Worm (Caenorhabditis elegans) whole organism, L1 larva: ENCODE measurements around the gene pcp-1.

Experiments
- C04F5.9 ChIP-seq: sonication (generic microtip); optimal IDR thresholded peaks from 2 replicates; lab custom pipeline; 2016; ENCODE audit warnings: missing genetic modification characterization, missing compliant biosample characterization
- aha-1 ChIP-seq: fragments of 150-350 bp; optimal IDR thresholded peaks from 2 replicates; lab custom pipeline; 2014; ENCODE audit warnings: missing biosample characterization, missing genetic modification characterization
- alr-1 ChIP-seq: fragments of 200-800 bp; sonication (Bioruptor generic); optimal IDR thresholded peaks from 2 replicates; lab custom pipeline; 2018; ENCODE audit warnings: borderline replicate concordance, mild to moderate bottlenecking, missing genetic modification characterization, missing compliant biosample characterization
- ama-1 ChIP-seq: fragments of 150-350 bp; optimal IDR thresholded peaks from 2 replicates; lab custom pipeline; 2014
- blmp-1 ChIP-seq: fragments of 150-350 bp; optimal IDR thresholded peaks from 2 replicates; lab custom pipeline; 2014; ENCODE audit warnings: missing biosample characterization, missing genetic modification characterization
- ceh-8 ChIP-seq: fragments of 200-800 bp; sonication (Bioruptor generic); optimal IDR thresholded peaks from 2 replicates; lab custom pipeline; 2018; ENCODE audit warnings: mild to moderate bottlenecking, missing genetic modification characterization, moderate library complexity, missing compliant biosample characterization
- ceh-82 ChIP-seq, 3 experiments: fragments of 150-350 bp in 1 of 3; sonication (generic microtip) in 2 of 3; optimal IDR thresholded peaks; 2 replicates each; lab custom pipeline; 2014 to 2017; ENCODE audit warnings: missing biosample characterization in 3 of 3, missing genetic modification characterization in 3 of 3
- efl-1 ChIP-seq, 4 experiments: fragments of 150-350 bp; optimal IDR thresholded peaks in 3 of 4; peaks in 1 of 4; 1 replicate in 1 of 4; 2 replicates in 3 of 4; lab custom pipeline; 2014; ENCODE audit warnings: missing biosample characterization in 2 of 4, missing genetic modification characterization in 2 of 4, missing genetic modification reagents in 2 of 4
- efl-3 ChIP-seq: fragments of 200-800 bp; sonication (Bioruptor generic); optimal IDR thresholded peaks from 2 replicates; lab custom pipeline; 2018; ENCODE audit warnings: mild to moderate bottlenecking, missing genetic modification characterization, missing compliant biosample characterization
- egl-27 ChIP-seq, 2 experiments: fragments of 150-350 bp in 1 of 2; sonication (generic microtip); optimal IDR thresholded peaks; 3 replicates each; lab custom pipeline; 2017 to 2018; ENCODE audit warnings: missing biosample characterization in 2 of 2, missing genetic modification characterization in 2 of 2, missing genetic modification reagents in 2 of 2
- elt-2 ChIP-seq: sonication (generic microtip); optimal IDR thresholded peaks from 2 replicates; lab custom pipeline; 2016; ENCODE audit warnings: missing genetic modification characterization, mild to moderate bottlenecking, inconsistent platforms, missing compliant biosample characterization, missing genetic modification reagents
- fkh-10 ChIP-seq: sonication (generic microtip); optimal IDR thresholded peaks from 2 replicates; lab custom pipeline; 2017; ENCODE audit warnings: missing biosample characterization, missing genetic modification reagents, missing genetic modification characterization
- fkh-8 ChIP-seq: sonication (generic microtip); optimal IDR thresholded peaks from 2 replicates; lab custom pipeline; 2016; ENCODE audit warnings: mild to moderate bottlenecking, missing genetic modification characterization, missing compliant biosample characterization
- fos-1 ChIP-seq: fragments of 150-350 bp; optimal IDR thresholded peaks from 2 replicates; lab custom pipeline; 2014; ENCODE audit warnings: missing biosample characterization, missing genetic modification characterization
- grh-1 ChIP-seq: fragments of 200-800 bp; sonication (Bioruptor generic); IDR thresholded peaks from 2 replicates; pipeline ENCODE4 v1.3.6; 2022; ENCODE audit warnings: missing genetic modification reagents, missing genetic modification characterization, missing compliant biosample characterization
- isw-1 ChIP-seq: fragments of 200-800 bp; sonication (Bioruptor generic); IDR thresholded peaks from 2 replicates; pipeline ENCODE4 v1.3.6; 2022; ENCODE audit warnings: missing genetic modification characterization, missing compliant biosample characterization
- jun-1 ChIP-seq: fragments of 150-350 bp; optimal IDR thresholded peaks from 2 replicates; lab custom pipeline; 2014; ENCODE audit warnings: missing biosample characterization, missing genetic modification reagents, missing genetic modification characterization
- lin-13 ChIP-seq: fragments of 150-350 bp; optimal IDR thresholded peaks from 2 replicates; lab custom pipeline; 2014; ENCODE audit warnings: missing biosample characterization, missing genetic modification reagents, missing genetic modification characterization
- lin-14 ChIP-seq: fragments of 200-800 bp; sonication (Bioruptor generic); optimal IDR thresholded peaks from 2 replicates; lab custom pipeline; 2018; ENCODE audit warnings: mild to moderate bottlenecking, missing genetic modification characterization, moderate library complexity, missing compliant biosample characterization
- lsy-2 ChIP-seq, 2 experiments: fragments of 150-350 bp; optimal IDR thresholded peaks; 2 replicates each; lab custom pipeline; 2014; ENCODE audit warnings: missing biosample characterization in 2 of 2, missing genetic modification characterization in 2 of 2
- mdl-1 ChIP-seq, 2 experiments: fragments of 150-350 bp; optimal IDR thresholded peaks; 2 replicates each; lab custom pipeline; 2014 to 2017; ENCODE audit warnings: missing biosample characterization in 2 of 2, missing genetic modification characterization in 2 of 2, inconsistent platforms in 1 of 2
- mef-2 ChIP-seq: fragments of 150-350 bp; optimal IDR thresholded peaks from 2 replicates; lab custom pipeline; 2014; ENCODE audit warnings: missing biosample characterization, missing genetic modification characterization
- mep-1 ChIP-seq: fragments of 150-350 bp; optimal IDR thresholded peaks from 2 replicates; lab custom pipeline; 2014; ENCODE audit warnings: missing biosample characterization, missing genetic modification characterization
- nhr-20 ChIP-seq: sonication (generic microtip); optimal IDR thresholded peaks from 2 replicates; lab custom pipeline; 2016; ENCODE audit warnings: mild to moderate bottlenecking, missing genetic modification characterization, missing compliant biosample characterization
- nhr-237 ChIP-seq: fragments of 150-350 bp; optimal IDR thresholded peaks from 2 replicates; lab custom pipeline; 2014; ENCODE audit warnings: missing biosample characterization, missing genetic modification characterization
- nhr-71 ChIP-seq: sonication (generic microtip); optimal IDR thresholded peaks from 2 replicates; lab custom pipeline; 2016; ENCODE audit warnings: mild to moderate bottlenecking, missing genetic modification characterization, moderate library complexity, missing compliant biosample characterization
- nhr-84 ChIP-seq: sonication (generic microtip); optimal IDR thresholded peaks from 2 replicates; lab custom pipeline; 2017; ENCODE audit warnings: missing biosample characterization, missing genetic modification characterization
- nhr-85 ChIP-seq: sonication (generic microtip); peaks from one replicate; lab custom pipeline; 2016; ENCODE audit warnings: missing genetic modification characterization, inconsistent platforms, missing compliant biosample characterization
- pag-3 ChIP-seq: sonication (generic microtip); optimal IDR thresholded peaks from 2 replicates; lab custom pipeline; 2017; ENCODE audit warnings: missing genetic modification characterization, mild to moderate bottlenecking, missing compliant biosample characterization, antibody characterized with exemption, borderline replicate concordance; ENCODE audit not compliant: insufficient read depth
- pqm-1 ChIP-seq: sonication (generic microtip); optimal IDR thresholded peaks from 3 replicates; lab custom pipeline; 2017; ENCODE audit warnings: missing biosample characterization, missing genetic modification characterization
- snu-23 ChIP-seq: sonication (generic microtip); optimal IDR thresholded peaks from 2 replicates; lab custom pipeline; 2016; ENCODE audit warnings: missing genetic modification characterization, missing compliant biosample characterization
- sup-37 ChIP-seq: fragments of 200-800 bp; sonication (Bioruptor generic); optimal IDR thresholded peaks from 2 replicates; lab custom pipeline; 2018; ENCODE audit warnings: mild to moderate bottlenecking, missing genetic modification characterization, missing compliant biosample characterization
- tbx-2 ChIP-seq: sonication (generic microtip); optimal IDR thresholded peaks from 2 replicates; lab custom pipeline; 2016; ENCODE audit warnings: missing genetic modification characterization, missing compliant biosample characterization
- unc-86 ChIP-seq: sonication (generic microtip); optimal IDR thresholded peaks from 2 replicates; lab custom pipeline; 2016; ENCODE audit warnings: missing genetic modification characterization, missing compliant biosample characterization
- unc-98 ChIP-seq: fragments of 200-800 bp; sonication (Bioruptor generic); IDR thresholded peaks from 2 replicates; pipeline ENCODE4 v1.3.6; 2022; ENCODE audit warnings: missing genetic modification characterization, missing compliant biosample characterization
- zag-1 ChIP-seq: fragments of 150-350 bp; optimal IDR thresholded peaks from 2 replicates; lab custom pipeline; 2014; ENCODE audit warnings: missing biosample characterization, missing genetic modification characterization
- zip-4 ChIP-seq: fragments of 200-800 bp; sonication (Bioruptor generic); optimal IDR thresholded peaks from 2 replicates; lab custom pipeline; 2018; ENCODE audit warnings: mild to moderate bottlenecking, missing genetic modification characterization, moderate library complexity, missing compliant biosample characterization
- ztf-4 ChIP-seq: fragments of 150-350 bp; optimal IDR thresholded peaks from 2 replicates; lab custom pipeline; 2014; ENCODE audit warnings: missing biosample characterization, missing genetic modification characterization

The pcp-1 gene

DNA sequence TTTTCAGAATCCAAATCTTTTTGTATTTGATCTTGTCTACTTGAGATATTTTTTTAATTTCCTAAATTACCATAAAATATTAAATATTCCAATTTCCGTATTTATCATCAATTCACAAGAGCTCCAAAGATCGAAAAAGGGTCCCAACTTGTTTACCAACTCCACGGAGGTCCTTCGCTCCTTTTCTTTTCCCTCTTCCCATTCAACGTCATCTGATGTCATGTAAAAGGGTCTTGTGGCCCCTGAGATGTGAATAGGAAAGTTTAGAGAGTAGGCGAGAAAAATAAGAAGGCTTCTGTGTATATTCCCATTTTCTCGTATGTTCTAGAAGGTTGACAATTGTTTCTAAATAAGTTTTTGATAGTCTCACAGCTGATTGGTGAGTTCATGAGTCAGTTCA lies 35.7 kb upstream of the pcp-1 start (continued):
- no peak for TF ChIP-seq C04F5.9 (tag; lab: Kevin White, UChicago)
- peak; percentile 25 for TF ChIP-seq ama-1 (lab: Kevin White, UChicago)
- TF ChIP-seq ceh-82 (tag; optimal IDR thresholded peaks at IDR 0.05; lab: Kevin White, UChicago), result peak in 1 of 3 experiments; percentile 42
- TF ChIP-seq lin-13 (GFP tag; lab: Kevin White, UChicago), result peak; percentile 11
- no peak for TF ChIP-seq efl-3 (GFP tag; lab: Kevin White, UChicago)

DNA sequence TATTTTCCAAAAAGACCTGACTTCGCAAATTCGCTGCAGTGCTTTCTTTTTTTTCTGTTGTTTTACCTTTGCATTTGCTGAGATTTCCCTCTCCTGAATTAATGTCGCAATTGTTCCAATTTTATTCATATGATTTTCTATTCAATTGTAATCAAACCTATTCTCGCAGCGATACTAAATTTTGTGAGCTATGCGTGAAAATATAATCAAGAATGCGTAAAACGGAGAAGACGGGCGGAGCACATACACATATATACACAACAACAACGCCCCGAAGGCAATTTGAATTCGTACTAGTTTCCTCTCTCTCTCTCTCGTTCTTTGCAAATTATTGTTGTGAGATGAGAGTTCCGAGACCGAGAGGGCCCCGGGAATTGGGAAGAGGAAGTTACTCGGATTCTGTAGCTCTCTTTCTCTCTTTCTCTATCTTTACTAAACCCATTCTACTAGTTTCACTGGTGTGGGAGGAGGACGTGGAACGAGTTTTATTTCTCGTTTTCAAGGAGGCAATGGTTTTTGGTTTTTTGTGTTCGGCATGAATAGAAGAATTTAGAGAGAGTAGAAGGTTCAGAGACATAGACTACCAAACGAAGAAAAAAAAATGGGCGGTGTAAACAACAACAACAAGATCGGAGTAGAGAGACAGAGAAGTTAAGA lies 35.2 kb upstream of the pcp-1 start:
- TF ChIP-seq nhr-85 (tag; lab: Kevin White, UChicago), result peak; percentile 24
- peak; percentile 7 for TF ChIP-seq nhr-20 (tag; lab: Kevin White, UChicago)
- peak; percentile 4 for TF ChIP-seq ztf-4 (tag; lab: Kevin White, UChicago)
- TF ChIP-seq isw-1, result no peak
- TF ChIP-seq lsy-2 (tag; optimal IDR thresholded peaks at IDR 0.05; lab: Kevin White, UChicago), result peak in 1 of 2 experiments; percentile 36
- TF ChIP-seq egl-27 (tag; optimal IDR thresholded peaks at IDR 0.05; lab: Kevin White, UChicago), result no peak
- TF ChIP-seq unc-86 (tag; lab: Kevin White, UChicago), result peak; percentile 3
- TF ChIP-seq ceh-82 (tag; optimal IDR thresholded peaks at IDR 0.05; lab: Kevin White, UChicago), result peak in 2 of 3 experiments; percentile 1 to 14
- TF ChIP-seq nhr-84, result no peak
- no peak for TF ChIP-seq unc-98 (GFP tag; lab: Robert Waterston, UW)
- TF ChIP-seq ama-1 (lab: Kevin White, UChicago), result peak; percentile 24
- TF ChIP-seq pag-3, result no peak
- TF ChIP-seq lin-14 (GFP tag; lab: Kevin White, UChicago), result peak; percentile 73
- no peak for TF ChIP-seq jun-1
- TF ChIP-seq mdl-1 (tag; optimal IDR thresholded peaks at IDR 0.05; lab: Kevin White, UChicago), result no peak
- peak; percentile 6 for TF ChIP-seq mep-1
- no peak for TF ChIP-seq nhr-237 (tag; lab: Kevin White, UChicago)
- no peak for TF ChIP-seq efl-3 (GFP tag; lab: Kevin White, UChicago)
- TF ChIP-seq lin-13 (GFP tag; lab: Kevin White, UChicago), result no peak
- TF ChIP-seq zip-4, result no peak
- TF ChIP-seq nhr-71 (tag; lab: Kevin White, UChicago), result no peak
- TF ChIP-seq fkh-10, result peak; percentile 29

DNA sequence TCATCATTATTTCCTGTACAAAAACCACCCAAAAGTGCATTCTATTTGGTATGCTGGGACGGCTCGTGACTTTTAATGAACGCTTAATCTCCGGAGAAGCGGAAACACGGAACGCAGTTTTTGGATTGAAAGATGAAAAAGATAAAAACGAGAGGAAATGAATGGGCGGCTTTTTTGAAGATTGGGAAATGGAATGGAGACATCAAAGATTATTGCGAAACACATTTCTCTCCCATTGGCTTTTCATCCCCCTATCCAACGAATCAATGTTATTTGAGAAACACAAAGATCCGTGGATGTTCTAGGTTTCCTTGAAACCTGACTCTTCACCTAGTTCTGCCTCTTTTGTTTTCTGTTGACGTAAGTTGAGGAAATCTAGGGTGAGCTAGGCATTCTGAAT lies 34.3 kb upstream of the pcp-1 start:
- TF ChIP-seq fkh-10 (peak; percentile 26), efl-1 (optimal IDR thresholded peaks at IDR 0.05; lab: Kevin White, UChicago) (peak in 1 of 2 experiments; percentile 1), efl-1 (GFP tag; optimal IDR thresholded peaks at IDR 0.05 in 1 of 2; lab: Kevin White, UChicago) (no peak), lin-14 (GFP tag; lab: Kevin White, UChicago) (peak; percentile 65), nhr-84 (no peak), ceh-82 (tag; optimal IDR thresholded peaks at IDR 0.05; lab: Kevin White, UChicago) (peak in 1 of 3 experiments; percentile 3), fos-1 (tag; lab: Kevin White, UChicago) (no peak), lsy-2 (tag; optimal IDR thresholded peaks at IDR 0.05; lab: Kevin White, UChicago) (peak in 1 of 2 experiments; percentile 12), nhr-71 (tag; lab: Kevin White, UChicago) (peak; percentile 19), zag-1 (no peak), zip-4 (peak; percentile 29), pqm-1 (tag; lab: Kevin White, UChicago) (no peak), aha-1 (tag; lab: Kevin White, UChicago) (no peak), mef-2 (no peak), blmp-1 (tag; lab: Kevin White, UChicago) (peak; percentile 23)

DNA sequence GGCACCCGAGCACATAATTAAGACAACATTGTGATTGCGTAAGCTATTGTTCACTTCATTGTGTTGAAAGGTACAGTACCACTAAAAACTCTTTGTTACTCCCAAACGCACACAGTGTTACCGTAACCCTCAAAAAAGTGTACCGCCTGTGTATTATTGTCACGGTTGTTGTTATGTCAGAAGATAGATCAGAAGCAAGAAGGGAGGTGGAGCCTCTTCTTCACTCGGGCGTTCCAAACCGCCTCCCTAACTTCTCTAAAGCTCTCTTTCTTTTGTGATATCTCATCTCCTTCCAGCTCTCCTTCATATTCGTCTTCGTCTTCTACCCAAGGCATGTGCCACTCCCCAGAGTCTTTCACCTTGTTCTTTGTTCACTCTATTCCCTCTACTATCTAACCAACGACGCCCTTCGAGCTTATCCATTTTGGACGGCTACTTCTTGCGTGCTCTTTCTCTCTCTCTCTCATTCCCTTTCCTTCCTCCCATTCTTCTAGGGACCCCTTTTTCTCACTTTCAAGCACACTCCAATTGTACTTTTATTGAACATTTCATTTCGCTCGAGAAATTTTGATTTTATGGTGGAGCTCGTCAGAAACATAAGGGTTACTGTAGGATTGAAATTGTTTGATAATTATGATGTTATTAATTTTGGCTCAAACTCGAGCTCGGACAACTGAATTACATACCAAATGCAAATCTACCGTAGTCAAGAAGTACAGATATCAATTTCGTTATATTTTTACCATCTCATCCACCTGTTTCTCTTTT lies 33.0 kb upstream of the pcp-1 start:
- TF ChIP-seq snu-23 (GFP tag; lab: Kevin White, UChicago) (no peak), alr-1 (tag; lab: Kevin White, UChicago) (peak; percentile 9), ztf-4 (tag; lab: Kevin White, UChicago) (peak; percentile 18), ceh-8 (peak; percentile 17), elt-2 (tag; lab: Kevin White, UChicago) (no peak), zip-4 (no peak), fkh-10 (peak; percentile 68), sup-37 (GFP tag; lab: Kevin White, UChicago) (no peak), tbx-2 (no peak), fos-1 (tag; lab: Kevin White, UChicago) (no peak), ceh-82 (tag; optimal IDR thresholded peaks at IDR 0.05; lab: Kevin White, UChicago) (peak in 1 of 3 experiments; percentile 50), nhr-71 (tag; lab: Kevin White, UChicago) (peak; percentile 9), fkh-8 (tag; lab: Kevin White, UChicago) (peak; percentile 42), efl-1 (optimal IDR thresholded peaks at IDR 0.05; lab: Kevin White, UChicago) (no peak), efl-1 (GFP tag; optimal IDR thresholded peaks at IDR 0.05 in 1 of 2; lab: Kevin White, UChicago) (peak in 1 of 2 experiments; percentile 63), C04F5.9 (tag; lab: Kevin White, UChicago) (no peak), lsy-2 (tag; optimal IDR thresholded peaks at IDR 0.05; lab: Kevin White, UChicago) (peak in 1 of 2 experiments; percentile 7), lin-14 (GFP tag; lab: Kevin White, UChicago) (peak; percentile 71), grh-1 (GFP tag; lab: Robert Waterston, UW) (no peak), ama-1 (lab: Kevin White, UChicago) (peak; percentile 49)
